Fruit fly (Drosophila melanogaster): ENCODE data around the gene CG6073.

- TF ChIP-seq Dll (optimal IDR thresholded peaks at IDR 0.05) (peak; percentile 100), usp (GFP tag; optimal IDR thresholded peaks at IDR 0.05) (no peak)
Observed at dm6 chr3R:26230016-26230415, 41.4 kb upstream of the CG6073 start, which contains the start of gene CG12290.

Data from whole organism.